Fruit fly (Drosophila melanogaster) whole organism, embryonic: ENCODE results near the gene CG2614.

Experiments
- Bgb ChIP-seq: fragments of 200-800 bp; sonication (Bioruptor generic); IDR thresholded peaks from 2 replicates; pipeline ENCODE4 v1.3.6; 2022; ENCODE audit warnings: missing biosample characterization, missing genetic modification characterization; ENCODE audit not compliant: partially characterized antibody
- CG11560 ChIP-seq: fragments of 200-800 bp; sonication (Bioruptor generic); IDR thresholded peaks from 3 replicates; pipeline ENCODE4 v1.3.6; 2022; ENCODE audit warnings: missing biosample characterization, missing genetic modification characterization
- CG11695 ChIP-seq: fragments of 200-800 bp; sonication (Bioruptor generic); IDR thresholded peaks from 3 replicates; pipeline ENCODE4 v1.3.6; 2022; ENCODE audit warnings: missing biosample characterization, missing genetic modification characterization
- CG12104 ChIP-seq: fragments of 200-800 bp; sonication (Bioruptor generic); optimal IDR thresholded peaks from 3 replicates; lab custom pipeline; 2016; ENCODE audit warnings: missing biosample characterization, missing genetic modification characterization
- CG12391 ChIP-seq: fragments of 200-800 bp; sonication (Bioruptor generic); optimal IDR thresholded peaks from 3 replicates; lab custom pipeline; 2018; ENCODE audit warnings: missing biosample characterization, mild to moderate bottlenecking, missing genetic modification characterization, moderate library complexity
- CG12659 ChIP-seq: fragments of 200-800 bp; sonication (Bioruptor generic); optimal IDR thresholded peaks from 3 replicates; lab custom pipeline; 2017; ENCODE audit warnings: mild to moderate bottlenecking, missing biosample characterization, missing genetic modification reagents, missing genetic modification characterization
- CG14014 ChIP-seq: fragments of 200-800 bp; sonication (Bioruptor generic); IDR thresholded peaks from 2 replicates; pipeline ENCODE4 v1.3.6; 2022; ENCODE audit warnings: missing biosample characterization, missing genetic modification characterization
- CG1603 ChIP-seq: fragments of 200-800 bp; sonication (Bioruptor generic); optimal IDR thresholded peaks from 2 replicates; lab custom pipeline; 2019; ENCODE audit warnings: missing biosample characterization, mild to moderate bottlenecking, missing genetic modification characterization, moderate library complexity
- CG16779 ChIP-seq: fragments of 200-800 bp; sonication (Bioruptor generic); IDR thresholded peaks from 2 replicates; pipeline ENCODE4 v1.3.6; 2022; ENCODE audit warnings: missing biosample characterization, missing genetic modification characterization
- CG17385 ChIP-seq: fragments of 200-800 bp; sonication (Bioruptor generic); optimal IDR thresholded peaks from 3 replicates; lab custom pipeline; 2018; ENCODE audit warnings: missing biosample characterization, mild to moderate bottlenecking, missing genetic modification characterization
- CG31224 ChIP-seq: fragments of 200-800 bp; sonication (Bioruptor generic); IDR thresholded peaks from 2 replicates; pipeline ENCODE4 v1.3.6; 2022; ENCODE audit warnings: missing biosample characterization, missing genetic modification characterization
- CG32772 ChIP-seq: fragments of 200-800 bp; sonication (Bioruptor generic); IDR thresholded peaks from 2 replicates; pipeline ENCODE4 v1.3.6; 2022; ENCODE audit warnings: missing biosample characterization, missing genetic modification characterization
- CG34422 ChIP-seq: fragments of 200-800 bp; sonication (Bioruptor generic); IDR thresholded peaks from 3 replicates; pipeline ENCODE4 v1.3.6; 2022; ENCODE audit warnings: missing biosample characterization, missing genetic modification characterization
- CG3847 ChIP-seq: fragments of 200-800 bp; sonication (Bioruptor generic); IDR thresholded peaks from 2 replicates; pipeline ENCODE4 v1.3.6; 2022; ENCODE audit warnings: missing biosample characterization, missing genetic modification characterization
- CG43689 ChIP-seq: fragments of 200-800 bp; sonication (Bioruptor generic); IDR thresholded peaks from 2 replicates; pipeline ENCODE4 v1.3.6; 2022; ENCODE audit warnings: missing biosample characterization, missing genetic modification characterization
- CG4617 ChIP-seq: fragments of 200-800 bp; sonication (Bioruptor generic); optimal IDR thresholded peaks from 3 replicates; lab custom pipeline; 2016; ENCODE audit warnings: missing biosample characterization, missing genetic modification characterization, borderline replicate concordance
- CG5180 ChIP-seq: fragments of 200-800 bp; sonication (Bioruptor generic); optimal IDR thresholded peaks from 3 replicates; lab custom pipeline; 2017; ENCODE audit warnings: missing biosample characterization, missing genetic modification characterization, mild to moderate bottlenecking, moderate library complexity, missing genetic modification reagents
- CG7372 ChIP-seq: fragments of 200-800 bp; sonication (Bioruptor generic); IDR thresholded peaks from 2 replicates; pipeline ENCODE4 v1.3.6; 2022; ENCODE audit warnings: missing biosample characterization, missing genetic modification characterization
- CG8281 ChIP-seq: fragments of 200-800 bp; sonication (Bioruptor generic); optimal IDR thresholded peaks from 2 replicates; lab custom pipeline; 2018; ENCODE audit warnings: missing biosample characterization, mild to moderate bottlenecking, missing genetic modification characterization, moderate library complexity
- CG9727 ChIP-seq: fragments of 200-800 bp; sonication (Bioruptor generic); optimal IDR thresholded peaks from 3 replicates; lab custom pipeline; 2017; ENCODE audit warnings: missing biosample characterization, mild to moderate bottlenecking, missing genetic modification characterization
- D19B ChIP-seq: fragments of 200-800 bp; sonication (Bioruptor generic); optimal IDR thresholded peaks from 2 replicates; lab custom pipeline; 2017; ENCODE audit warnings: missing biosample characterization, mild to moderate bottlenecking, missing genetic modification characterization
- Dad ChIP-seq: fragments of 200-800 bp; sonication (Bioruptor generic); optimal IDR thresholded peaks from 3 replicates; lab custom pipeline; 2016; ENCODE audit warnings: missing biosample characterization, missing genetic modification characterization
- Deaf1 ChIP-seq: fragments of 200-800 bp; optimal IDR thresholded peaks from 3 replicates; lab custom pipeline; 2019; ENCODE audit warnings: missing biosample characterization, mild to moderate bottlenecking, missing genetic modification characterization, moderate library complexity
- Dek ChIP-seq: fragments of 200-800 bp; sonication (Bioruptor generic); optimal IDR thresholded peaks from 3 replicates; lab custom pipeline; 2019; ENCODE audit warnings: missing biosample characterization, mild to moderate bottlenecking, missing genetic modification characterization, moderate library complexity
- Dll ChIP-seq: fragments of 200-800 bp; sonication (Bioruptor generic); IDR thresholded peaks from 4 replicates; pipeline ENCODE4 v1.3.6; 2022; ENCODE audit warnings: missing biosample characterization, missing genetic modification characterization; ENCODE audit not compliant: partially characterized antibody
- Elba2 ChIP-seq: fragments of 200-800 bp; sonication (Bioruptor generic); optimal IDR thresholded peaks from 3 replicates; lab custom pipeline; 2016; ENCODE audit warnings: missing biosample characterization, missing genetic modification characterization
- Lhr ChIP-seq: fragments of 200-800 bp; sonication (Bioruptor generic); optimal IDR thresholded peaks from 3 replicates; lab custom pipeline; 2017; ENCODE audit warnings: mild to moderate bottlenecking, missing biosample characterization, missing genetic modification reagents, missing genetic modification characterization
- Lim3 ChIP-seq: fragments of 200-800 bp; sonication (Bioruptor generic); IDR thresholded peaks from 2 replicates; pipeline ENCODE4 v1.3.6; 2022; ENCODE audit warnings: missing biosample characterization, missing genetic modification characterization
- Myb ChIP-seq: fragments of 200-800 bp; sonication (Bioruptor generic); optimal IDR thresholded peaks from 2 replicates; lab custom pipeline; 2016; ENCODE audit warnings: missing biosample characterization, missing genetic modification characterization
- Rfx ChIP-seq: fragments of 200-800 bp; sonication (Bioruptor generic); IDR thresholded peaks from 2 replicates; pipeline ENCODE4 v1.3.6; 2022; ENCODE audit warnings: missing biosample characterization, missing genetic modification characterization
- Sry-β ChIP-seq: fragments of 200-800 bp; sonication (Bioruptor generic); optimal IDR thresholded peaks from 2 replicates; lab custom pipeline; 2018; ENCODE audit warnings: missing biosample characterization, mild to moderate bottlenecking, missing genetic modification characterization, moderate library complexity
- Taf1 ChIP-seq: fragments of 200-800 bp; sonication (Bioruptor generic); IDR thresholded peaks from 2 replicates; pipeline ENCODE4 v1.3.6; 2022; ENCODE audit warnings: missing biosample characterization, missing genetic modification characterization
- ara ChIP-seq: fragments of 200-800 bp; sonication (Bioruptor generic); IDR thresholded peaks from 2 replicates; pipeline ENCODE4 v1.3.6; 2022; ENCODE audit warnings: missing biosample characterization, missing genetic modification characterization
- ash1 ChIP-seq: fragments of 200-800 bp; sonication (Bioruptor generic); optimal IDR thresholded peaks from 2 replicates; lab custom pipeline; 2018; ENCODE audit warnings: missing biosample characterization, mild to moderate bottlenecking, missing genetic modification characterization
- az2 ChIP-seq: fragments of 200-800 bp; sonication (Bioruptor generic); optimal IDR thresholded peaks from 3 replicates; lab custom pipeline; 2016; ENCODE audit warnings: missing biosample characterization, missing genetic modification characterization
- cato ChIP-seq: fragments of 200-800 bp; sonication (Bioruptor generic); optimal IDR thresholded peaks from 2 replicates; lab custom pipeline; 2016; ENCODE audit warnings: missing biosample characterization, missing genetic modification characterization, borderline replicate concordance
- dati ChIP-seq: fragments of 200-800 bp; sonication (Bioruptor generic); IDR thresholded peaks from 2 replicates; pipeline ENCODE4 v1.3.6; 2022; ENCODE audit warnings: missing biosample characterization, missing genetic modification characterization
- disco-r ChIP-seq: fragments of 200-800 bp; sonication (Bioruptor generic); optimal IDR thresholded peaks from 2 replicates; lab custom pipeline; 2016; ENCODE audit warnings: missing biosample characterization, missing genetic modification characterization
- gfzf ChIP-seq: fragments of 200-800 bp; sonication (Bioruptor generic); optimal IDR thresholded peaks from 2 replicates; lab custom pipeline; 2016; ENCODE audit warnings: missing biosample characterization, mild to moderate bottlenecking, missing genetic modification characterization, moderate library complexity
- hkb ChIP-seq, 2 experiments: fragments of 200-800 bp in 1 of 2; fragments of >200 bp in 1 of 2; sonication (Bioruptor generic) in 1 of 2; IDR thresholded peaks in 1 of 2; optimal IDR thresholded peaks in 1 of 2; 2 replicates each; pipeline versions ENCODE4 v1.3.6 to Lab custom; 2017 to 2022; ENCODE audit warnings: missing biosample characterization in 1 of 2, missing genetic modification characterization in 1 of 2
- inv ChIP-seq: fragments of 200-800 bp; sonication (Bioruptor generic); IDR thresholded peaks from 2 replicates; pipeline ENCODE4 v1.3.6; 2022; ENCODE audit warnings: missing biosample characterization, missing genetic modification characterization; ENCODE audit not compliant: partially characterized antibody
- maf-S ChIP-seq: fragments of 200-800 bp; sonication (Bioruptor generic); optimal IDR thresholded peaks from 2 replicates; lab custom pipeline; 2016; ENCODE audit warnings: missing biosample characterization, missing genetic modification characterization
- mld ChIP-seq: fragments of 200-800 bp; sonication (Bioruptor generic); IDR thresholded peaks from 3 replicates; pipeline ENCODE4 v1.3.6; 2022; ENCODE audit warnings: missing biosample characterization, missing genetic modification characterization; ENCODE audit not compliant: partially characterized antibody
- nerfin-1 ChIP-seq: fragments of 200-800 bp; sonication (Bioruptor generic); optimal IDR thresholded peaks from 3 replicates; lab custom pipeline; 2019; ENCODE audit warnings: missing biosample characterization, mild to moderate bottlenecking, missing genetic modification characterization, moderate library complexity
- psq ChIP-seq: fragments of 200-800 bp; sonication (Bioruptor generic); optimal IDR thresholded peaks from 2 replicates; lab custom pipeline; 2017; ENCODE audit warnings: missing biosample characterization, missing genetic modification characterization
- schlank ChIP-seq: fragments of 200-800 bp; sonication (Bioruptor generic); optimal IDR thresholded peaks from 2 replicates; lab custom pipeline; 2018; ENCODE audit warnings: missing biosample characterization, mild to moderate bottlenecking, missing genetic modification characterization
- trh ChIP-seq: fragments of 200-800 bp; sonication (Bioruptor generic); optimal IDR thresholded peaks from 2 replicates; lab custom pipeline; 2016; ENCODE audit warnings: missing biosample characterization, missing genetic modification characterization
- unpg ChIP-seq: fragments of 200-800 bp; sonication (Bioruptor generic); optimal IDR thresholded peaks from 3 replicates; lab custom pipeline; 2018; ENCODE audit warnings: missing biosample characterization, mild to moderate bottlenecking, missing genetic modification characterization, moderate library complexity
- wek ChIP-seq: fragments of 200-800 bp; sonication (Bioruptor generic); optimal IDR thresholded peaks from 3 replicates; lab custom pipeline; 2018; ENCODE audit warnings: missing biosample characterization, mild to moderate bottlenecking, missing genetic modification characterization, moderate library complexity

The CG2614 gene

dm6 chr2L:20645394-20645869 lies 10.8 kb upstream of the CG2614 start, which contains the start of the genes phr6-4 and CG2608 (continued):
- peak; percentile 65; the same call in 1 of the 2 replicates for TF ChIP-seq Taf1 (GFP tag; lab: Robert Waterston, UW)
- peak; percentile 72 for TF ChIP-seq Myb (GFP tag; lab: Kevin White, UChicago)
- peak; percentile 91 for TF ChIP-seq Dek (tag; lab: Kevin White, UChicago)
- peak; percentile 71 for TF ChIP-seq trh (GFP tag; lab: Kevin White, UChicago)
- peak; percentile 77 for TF ChIP-seq Lhr (GFP tag; lab: Kevin White, UChicago)
- peak; percentile 84 for TF ChIP-seq CG7372
- TF ChIP-seq CG4617 = peak; percentile 74
- peak; percentile 50; the same call in 1 of the 2 replicates for TF ChIP-seq CG43689 (GFP tag; lab: Robert Waterston, UW)
- peak; percentile 95 for TF ChIP-seq az2
- TF ChIP-seq CG12391 (tag; lab: Kevin White, UChicago) = peak; percentile 95
- TF ChIP-seq CG11560 (tag; lab: Robert Waterston, UW) = peak; percentile 69; the same call in 2 of the 3 replicates
- TF ChIP-seq Dll (GFP tag; lab: Robert Waterston, UW) = no peak
- TF ChIP-seq psq (GFP tag; lab: Kevin White, UChicago) = peak; percentile 78
- no peak for TF ChIP-seq mld (GFP tag; lab: Robert Waterston, UW)
- peak; percentile 75 for TF ChIP-seq disco-r (GFP tag; lab: Kevin White, UChicago)
- TF ChIP-seq CG34422 (GFP tag; lab: Robert Waterston, UW) = peak; percentile 73; the same call in 1 of the 3 replicates
- no peak for TF ChIP-seq CG16779 (GFP tag; lab: Robert Waterston, UW)
- peak; percentile 41 for TF ChIP-seq Sry-β (GFP tag; lab: Kevin White, UChicago)
- peak; percentile 94 for TF ChIP-seq unpg (GFP tag; lab: Kevin White, UChicago)
- TF ChIP-seq inv = no peak
- TF ChIP-seq Deaf1 (tag; lab: Kevin White, UChicago) = peak; percentile 77
- peak; percentile 84 for TF ChIP-seq D19B (GFP tag; lab: Kevin White, UChicago)
- peak; percentile 71 for TF ChIP-seq CG5180
- peak; percentile 89 for TF ChIP-seq CG3847 (GFP tag; lab: Robert Waterston, UW)
- peak; percentile 80 for TF ChIP-seq CG8281 (tag; lab: Kevin White, UChicago)
- TF ChIP-seq gfzf = peak; percentile 67
- TF ChIP-seq CG14014 = peak; percentile 85
- no peak for TF ChIP-seq ash1 (GFP tag; lab: Kevin White, UChicago)
- TF ChIP-seq CG1603 (tag; lab: Kevin White, UChicago) = peak; percentile 77
- TF ChIP-seq schlank (tag; lab: Kevin White, UChicago) = peak; percentile 71
- peak; percentile 85 for TF ChIP-seq cato (GFP tag; lab: Kevin White, UChicago)
- TF ChIP-seq maf-S (GFP tag; lab: Kevin White, UChicago) = peak; percentile 80
- peak; percentile 87 for TF ChIP-seq Rfx (GFP tag; lab: Robert Waterston, UW)
- TF ChIP-seq hkb (optimal IDR thresholded peaks at IDR 0.05; lab: Kevin White, UChicago) = no peak
- peak; percentile 91 for TF ChIP-seq hkb (GFP tag; IDR thresholded peaks at IDR 0.05; lab: Robert Waterston, UW)
- peak; percentile 91 for TF ChIP-seq CG12104 (GFP tag; lab: Kevin White, UChicago)
- TF ChIP-seq CG17385 (GFP tag; lab: Kevin White, UChicago) = peak; percentile 89
- TF ChIP-seq Bgb (GFP tag; lab: Robert Waterston, UW) = no peak
- TF ChIP-seq Dad (GFP tag; lab: Kevin White, UChicago) = peak; percentile 77
- peak; percentile 90 for TF ChIP-seq nerfin-1 (tag; lab: Kevin White, UChicago)
- peak; percentile 94 for TF ChIP-seq CG9727
- TF ChIP-seq wek (GFP tag; lab: Kevin White, UChicago) = peak; percentile 77
- TF ChIP-seq Elba2 (GFP tag; lab: Kevin White, UChicago) = no peak
- peak; percentile 96 for TF ChIP-seq CG12659
- TF ChIP-seq CG31224 (GFP tag; lab: Robert Waterston, UW) = peak; percentile 70
- 0 out of 2 replicates have a peak, but pooled peaks have one; percentile 43 for TF ChIP-seq Lim3 (GFP tag; lab: Robert Waterston, UW)
- TF ChIP-seq CG11695 (GFP tag; lab: Robert Waterston, UW) = peak; percentile 89
- TF ChIP-seq dati (GFP tag; lab: Robert Waterston, UW) = peak; percentile 57; the same call in 1 of the 2 replicates
- TF ChIP-seq ara = peak; percentile 80; the same call in 1 of the 2 replicates
- TF ChIP-seq CG32772 = peak; percentile 83
